Worm (Caenorhabditis elegans) whole organism, young adult: ENCODE measurements around the gene ech-6.

ENCODE experiments used
- B0019.2 ChIP-seq: fragments of 200-800 bp; sonication (Bioruptor generic); conservative IDR thresholded peaks from 2 replicates; pipeline ENCODE4 v1.3.6; 2022; ENCODE audit warnings: missing genetic modification reagents, missing genetic modification characterization, missing compliant biosample characterization
- B0336.3 ChIP-seq: fragments of 200-800 bp; sonication (Bioruptor generic); IDR thresholded peaks from 2 replicates; pipeline ENCODE4 v1.3.6; 2022; ENCODE audit warnings: missing genetic modification characterization, missing compliant biosample characterization
- C06A6.2 ChIP-seq: fragments of 200-800 bp; sonication (Bioruptor generic); conservative IDR thresholded peaks from 2 replicates; pipeline ENCODE4 v1.3.6; 2022; ENCODE audit warnings: missing genetic modification characterization, missing compliant biosample characterization
- C17E4.6 ChIP-seq: fragments of 200-800 bp; sonication (Bioruptor generic); IDR thresholded peaks from 2 replicates; pipeline ENCODE4 v1.3.6; 2022; ENCODE audit warnings: missing genetic modification reagents, missing genetic modification characterization, missing compliant biosample characterization
- D2030.7 ChIP-seq: fragments of 200-800 bp; sonication (Bioruptor generic); IDR thresholded peaks from 2 replicates; pipeline ENCODE4 v1.3.6; 2022; ENCODE audit warnings: missing genetic modification reagents, missing genetic modification characterization, missing compliant biosample characterization
- F22D6.2 ChIP-seq: sonication (generic microtip); optimal IDR thresholded peaks from 2 replicates; lab custom pipeline; 2016; ENCODE audit warnings: mild to moderate bottlenecking, missing genetic modification characterization, missing compliant biosample characterization
- F23B12.7 ChIP-seq: sonication (generic microtip); optimal IDR thresholded peaks from 2 replicates; lab custom pipeline; 2017; ENCODE audit warnings: missing genetic modification characterization, mild to moderate bottlenecking, missing compliant biosample characterization, antibody characterized with exemption, moderate library complexity; ENCODE audit not compliant: insufficient read depth
- F33H1.4 ChIP-seq: fragments of 200-800 bp; sonication (Bioruptor generic); IDR thresholded peaks from 2 replicates; pipeline ENCODE4 v1.3.6; 2022; ENCODE audit warnings: missing genetic modification reagents, missing genetic modification characterization, missing compliant biosample characterization
- F49E8.2 ChIP-seq: sonication (generic microtip); optimal IDR thresholded peaks from 3 replicates; lab custom pipeline; 2017; ENCODE audit warnings: missing genetic modification characterization, mild to moderate bottlenecking, missing compliant biosample characterization, antibody characterized with exemption, moderate library complexity; ENCODE audit not compliant: insufficient read depth
- K12H6.12 ChIP-seq: fragments of 200-800 bp; sonication (Bioruptor generic); optimal IDR thresholded peaks from 2 replicates; lab custom pipeline; 2018; ENCODE audit warnings: mild to moderate bottlenecking, missing genetic modification characterization, missing compliant biosample characterization
- Y67H2A.10 ChIP-seq: fragments of 200-800 bp; sonication (Bioruptor generic); conservative IDR thresholded peaks from 2 replicates; pipeline ENCODE4 v1.3.6; 2022; ENCODE audit warnings: missing genetic modification reagents, missing genetic modification characterization, missing compliant biosample characterization
- Y95B8A.8 ChIP-seq: fragments of 200-800 bp; sonication (Bioruptor generic); IDR thresholded peaks from 2 replicates; pipeline ENCODE4 v1.3.6; 2022; ENCODE audit warnings: missing genetic modification reagents, missing genetic modification characterization, missing compliant biosample characterization
- akir-1 ChIP-seq: fragments of 200-800 bp; sonication (Bioruptor generic); optimal IDR thresholded peaks from 2 replicates; lab custom pipeline; 2018; ENCODE audit warnings: mild to moderate bottlenecking, missing genetic modification characterization, moderate library complexity, missing compliant biosample characterization
- aptf-2 ChIP-seq: fragments of 200-800 bp; sonication (Bioruptor generic); conservative IDR thresholded peaks from 2 replicates; pipeline ENCODE4 v1.3.6; 2022; ENCODE audit warnings: missing genetic modification reagents, missing genetic modification characterization, missing compliant biosample characterization
- atf-7 ChIP-seq: sonication (generic microtip); optimal IDR thresholded peaks from 2 replicates; lab custom pipeline; 2017; ENCODE audit warnings: mild to moderate bottlenecking, missing genetic modification characterization, missing compliant biosample characterization
- attf-6 ChIP-seq: fragments of 200-800 bp; sonication (Bioruptor generic); IDR thresholded peaks from 2 replicates; pipeline ENCODE4 v1.3.6; 2022; ENCODE audit warnings: missing genetic modification reagents, missing genetic modification characterization, missing compliant biosample characterization
- bed-1 ChIP-seq: fragments of 200-800 bp; sonication (Bioruptor generic); IDR thresholded peaks from 2 replicates; pipeline ENCODE4 v1.3.6; 2022; ENCODE audit warnings: missing genetic modification reagents, missing genetic modification characterization, missing compliant biosample characterization
- ceh-27 ChIP-seq: fragments of 200-800 bp; sonication (Bioruptor generic); optimal IDR thresholded peaks from 2 replicates; lab custom pipeline; 2018; ENCODE audit warnings: mild to moderate bottlenecking, missing genetic modification characterization, moderate library complexity, missing compliant biosample characterization
- ceh-58 ChIP-seq: fragments of 200-800 bp; sonication (Bioruptor generic); IDR thresholded peaks from 2 replicates; pipeline ENCODE4 v1.3.6; 2022; ENCODE audit warnings: missing genetic modification characterization, missing compliant biosample characterization
- ceh-91 ChIP-seq: fragments of 200-800 bp; sonication (Bioruptor generic); IDR thresholded peaks from 2 replicates; pipeline ENCODE4 v1.3.6; 2022; ENCODE audit warnings: missing genetic modification reagents, missing genetic modification characterization, missing compliant biosample characterization
- dpff-1 ChIP-seq: sonication (generic microtip); optimal IDR thresholded peaks from 2 replicates; lab custom pipeline; 2017; ENCODE audit warnings: mild to moderate bottlenecking, missing genetic modification characterization, missing compliant biosample characterization
- dpl-1 ChIP-seq: fragments of 150-350 bp; optimal IDR thresholded peaks from 2 replicates; lab custom pipeline; 2014; ENCODE audit warnings: missing biosample characterization, missing genetic modification reagents, missing genetic modification characterization
- efl-1 ChIP-seq: fragments of 150-350 bp; optimal IDR thresholded peaks from 2 replicates; lab custom pipeline; 2014; ENCODE audit warnings: missing biosample characterization, missing genetic modification reagents, missing genetic modification characterization
- egrh-3 ChIP-seq: fragments of 200-800 bp; sonication (Bioruptor generic); IDR thresholded peaks from 2 replicates; pipeline ENCODE4 v1.3.6; 2022; ENCODE audit warnings: missing genetic modification reagents, missing genetic modification characterization, missing compliant biosample characterization
- hlh-12 ChIP-seq: sonication (generic microtip); optimal IDR thresholded peaks from 2 replicates; lab custom pipeline; 2016; ENCODE audit warnings: missing genetic modification characterization, missing compliant biosample characterization
- hmg-1.2 ChIP-seq: fragments of 200-800 bp; sonication (Bioruptor generic); IDR thresholded peaks from 2 replicates; pipeline ENCODE4 v1.3.6; 2022; ENCODE audit warnings: missing genetic modification reagents, missing genetic modification characterization, missing compliant biosample characterization
- hrde-1 ChIP-seq: sonication (generic microtip); optimal IDR thresholded peaks from 2 replicates; lab custom pipeline; 2016; ENCODE audit warnings: missing genetic modification characterization, mild to moderate bottlenecking, missing compliant biosample characterization, moderate library complexity, missing genotype, missing genetic modification reagents, borderline replicate concordance
- hsf-1 ChIP-seq: fragments of 200-800 bp; sonication (Bioruptor generic); IDR thresholded peaks from 2 replicates; pipeline ENCODE4 v1.3.6; 2022; ENCODE audit warnings: missing genetic modification reagents, missing genetic modification characterization, missing compliant biosample characterization
- lin-26 ChIP-seq: fragments of 200-800 bp; sonication (Bioruptor generic); IDR thresholded peaks from 2 replicates; pipeline ENCODE4 v1.3.6; 2022; ENCODE audit warnings: missing genetic modification reagents, missing genetic modification characterization, missing compliant biosample characterization
- lin-54 ChIP-seq: fragments of 200-800 bp; sonication (Bioruptor generic); optimal IDR thresholded peaks from 2 replicates; lab custom pipeline; 2018; ENCODE audit warnings: mild to moderate bottlenecking, missing genetic modification characterization, missing compliant biosample characterization
- lsl-1 ChIP-seq: fragments of 200-800 bp; sonication (Bioruptor generic); optimal IDR thresholded peaks from 2 replicates; lab custom pipeline; 2018; ENCODE audit warnings: mild to moderate bottlenecking, missing genetic modification characterization, moderate library complexity, missing compliant biosample characterization
- madf-3 ChIP-seq: fragments of 200-800 bp; sonication (Bioruptor generic); IDR thresholded peaks from 2 replicates; pipeline ENCODE4 v1.3.6; 2022; ENCODE audit warnings: missing genetic modification reagents, missing genetic modification characterization, missing compliant biosample characterization
- madf-6 ChIP-seq: fragments of 200-800 bp; sonication (Bioruptor generic); IDR thresholded peaks from 2 replicates; pipeline ENCODE4 v1.3.6; 2022; ENCODE audit warnings: missing genetic modification reagents, missing genetic modification characterization, missing compliant biosample characterization
- madf-8 ChIP-seq: fragments of 200-800 bp; sonication (Bioruptor generic); conservative IDR thresholded peaks from 2 replicates; pipeline ENCODE4 v1.3.6; 2022; ENCODE audit warnings: missing genetic modification reagents, missing genetic modification characterization, missing compliant biosample characterization
- mes-4 ChIP-seq: sonication (generic microtip); optimal IDR thresholded peaks from 2 replicates; lab custom pipeline; 2016; ENCODE audit warnings: missing genotype, missing genetic modification characterization, missing compliant biosample characterization
- pha-4 ChIP-seq: fragments of 150-350 bp; sonication (generic microtip); optimal IDR thresholded peaks from 2 replicates; lab custom pipeline; 2014; ENCODE audit warnings: missing biosample characterization, missing genetic modification reagents, missing genetic modification characterization
- rcor-1 ChIP-seq: fragments of 200-800 bp; sonication (Bioruptor generic); IDR thresholded peaks from 2 replicates; pipeline ENCODE4 v1.3.6; 2022; ENCODE audit warnings: missing genetic modification reagents, missing genetic modification characterization, missing compliant biosample characterization
- repo-1 ChIP-seq: sonication (generic microtip); optimal IDR thresholded peaks from 2 replicates; lab custom pipeline; 2017; ENCODE audit warnings: mild to moderate bottlenecking, missing genetic modification characterization, missing compliant biosample characterization
- rpc-1 ChIP-seq, 2 experiments: fragments of 150-350 bp in 1 of 2; sonication (generic microtip) in 1 of 2; optimal IDR thresholded peaks; 2 replicates each; lab custom pipeline; 2014 to 2018; ENCODE audit warnings: missing biosample characterization in 1 of 2, missing genetic modification characterization in 1 of 2, missing genetic modification reagents in 1 of 2, missing genotype in 1 of 2
- snpc-1.3 ChIP-seq: sonication (generic microtip); optimal IDR thresholded peaks from 2 replicates; lab custom pipeline; 2017; ENCODE audit warnings: missing genetic modification characterization, mild to moderate bottlenecking, missing compliant biosample characterization, antibody characterized with exemption, moderate library complexity, missing genotype, missing genetic modification reagents; ENCODE audit not compliant: insufficient read depth
- snpc-3.4 ChIP-seq: sonication (generic microtip); optimal IDR thresholded peaks from 2 replicates; lab custom pipeline; 2017; ENCODE audit warnings: missing genetic modification characterization, mild to moderate bottlenecking, missing compliant biosample characterization, antibody characterized with exemption, moderate library complexity, missing genotype, missing genetic modification reagents
- snpc-4 ChIP-seq, 5 experiments: fragments of 150-350 bp in 1 of 5; sonication (generic microtip) in 4 of 5; optimal IDR thresholded peaks; 2 replicates each; lab custom pipeline; 2014 to 2018; ENCODE audit warnings: missing genetic modification characterization in 5 of 5, missing biosample characterization in 3 of 5, antibody characterized with exemption in 2 of 5, mild to moderate bottlenecking in 2 of 5, missing compliant biosample characterization in 2 of 5, missing genotype in 2 of 5, moderate library complexity in 2 of 5, missing genetic modification reagents in 1 of 5
- tbp1 ChIP-seq: fragments of 200-800 bp; sonication (Bioruptor generic); optimal IDR thresholded peaks from 2 replicates; lab custom pipeline; 2018; ENCODE audit warnings: mild to moderate bottlenecking, missing genetic modification characterization, missing compliant biosample characterization
- unc-130 ChIP-seq: sonication (generic microtip); optimal IDR thresholded peaks from 2 replicates; lab custom pipeline; 2016; ENCODE audit warnings: missing genetic modification reagents, missing genetic modification characterization, missing compliant biosample characterization
- xnd-1 ChIP-seq: sonication (generic microtip); optimal IDR thresholded peaks from 2 replicates; lab custom pipeline; 2016; ENCODE audit warnings: missing genotype, missing genetic modification reagents, missing genetic modification characterization, missing compliant biosample characterization
- ztf-25 ChIP-seq: fragments of 200-800 bp; sonication (Bioruptor generic); IDR thresholded peaks from 2 replicates; pipeline ENCODE4 v1.3.6; 2022; ENCODE audit warnings: missing genetic modification reagents, missing genetic modification characterization, missing compliant biosample characterization
- ztf-28 ChIP-seq: fragments of 200-800 bp; sonication (Bioruptor generic); IDR thresholded peaks from 2 replicates; pipeline ENCODE4 v1.3.6; 2022; ENCODE audit warnings: missing genetic modification reagents, missing genetic modification characterization, missing compliant biosample characterization

Gene ech-6

ce11 chrIII:9746665-9747064, 6.0 kb downstream of the ech-6 start:
- TF ChIP-seq madf-3 (GFP tag; lab: Robert Waterston, UW) (peak; percentile 79; the same call in 1 of the 2 replicates), snpc-1.3 (tag; lab: Kevin White, UChicago) (peak; percentile 56), ceh-58 (no peak), dpff-1 (no peak), pha-4 (tag; lab: Kevin White, UChicago) (no peak), C17E4.6 (GFP tag; lab: Robert Waterston, UW) (no peak), ztf-25 (GFP tag; lab: Robert Waterston, UW) (no peak), ceh-27 (GFP tag; lab: Kevin White, UChicago) (no peak), lsl-1 (peak; percentile 65), attf-6 (GFP tag; lab: Robert Waterston, UW) (no peak), dpl-1 (GFP tag; lab: Kevin White, UChicago) (peak; percentile 59), bed-1 (GFP tag; lab: Robert Waterston, UW) (no peak), aptf-2 (no peak), snpc-3.4 (tag; lab: Kevin White, UChicago) (peak; percentile 22), B0019.2 (no peak), D2030.7 (GFP tag; lab: Robert Waterston, UW) (peak; percentile 63), B0336.3 (GFP tag; lab: Robert Waterston, UW) (no peak), hsf-1 (GFP tag; lab: Robert Waterston, UW) (0 out of 2 replicates have a peak, but pooled peaks have one; percentile 24), madf-6 (GFP tag; lab: Robert Waterston, UW) (peak; percentile 89), F23B12.7 (tag; lab: Kevin White, UChicago) (peak; percentile 58), unc-130 (peak; percentile 46), efl-1 (GFP tag; lab: Kevin White, UChicago) (peak; percentile 85), repo-1 (tag; lab: Kevin White, UChicago) (no peak), hrde-1 (tag; lab: Kevin White, UChicago) (no peak), tbp1 (GFP tag; lab: Kevin White, UChicago) (peak; percentile 17), xnd-1 (peak; percentile 71), egrh-3 (GFP tag; lab: Robert Waterston, UW) (no peak), atf-7 (tag; lab: Kevin White, UChicago) (no peak), madf-8 (GFP tag; lab: Robert Waterston, UW) (peak; percentile 70), F49E8.2 (tag; lab: Kevin White, UChicago) (peak; percentile 78), F33H1.4 (GFP tag; lab: Robert Waterston, UW) (peak; percentile 72), ztf-28 (GFP tag; lab: Robert Waterston, UW) (no peak), lin-54 (GFP tag; lab: Kevin White, UChicago) (peak; percentile 37), C06A6.2 (GFP tag; lab: Robert Waterston, UW) (no peak), lin-26 (GFP tag; lab: Robert Waterston, UW) (no peak), akir-1 (GFP tag; lab: Kevin White, UChicago) (no peak), rcor-1 (GFP tag; lab: Robert Waterston, UW) (no peak), mes-4 (tag; lab: Kevin White, UChicago) (no peak), ceh-91 (GFP tag; lab: Robert Waterston, UW) (peak; percentile 74), K12H6.12 (tag; lab: Kevin White, UChicago) (no peak), rpc-1 (optimal IDR thresholded peaks at IDR 0.05; lab: Kevin White, UChicago) (no peak), rpc-1 (tag; optimal IDR thresholded peaks at IDR 0.05; lab: Kevin White, UChicago) (no peak), Y95B8A.8 (GFP tag; lab: Robert Waterston, UW) (0 out of 2 replicates have a peak, but pooled peaks have one; percentile 38), hmg-1.2 (peak; percentile 75), hlh-12 (tag; lab: Kevin White, UChicago) (no peak), Y67H2A.10 (GFP tag; lab: Robert Waterston, UW) (no peak), F22D6.2 (tag; lab: Kevin White, UChicago) (no peak), snpc-4 (GFP tag; optimal IDR thresholded peaks at IDR 0.05; lab: Kevin White, UChicago) (no peak), snpc-4 (tag; optimal IDR thresholded peaks at IDR 0.05; lab: Kevin White, UChicago) (peak in 2 of 4 experiments; percentile 7 to 10)
